Fruit fly (Drosophila melanogaster) whole organism, embryonic: ENCODE results near the gene CG15429.

Experiments used
- CG11560 ChIP-seq: fragments of 200-800 bp; sonication (Bioruptor generic); IDR thresholded peaks from 3 replicates; pipeline ENCODE4 v1.3.6; 2022; ENCODE audit warnings: missing biosample characterization, missing genetic modification characterization
- CG11723 ChIP-seq: fragments of 200-800 bp; sonication (Bioruptor generic); optimal IDR thresholded peaks from 2 replicates; lab custom pipeline; 2017; ENCODE audit warnings: missing biosample characterization, mild to moderate bottlenecking, missing genetic modification characterization
- CG14667 ChIP-seq: fragments of 200-800 bp; sonication (Bioruptor generic); IDR thresholded peaks from 2 replicates; pipeline ENCODE4 v1.3.6; 2022; ENCODE audit warnings: missing biosample characterization, missing genetic modification characterization
- CG1602 ChIP-seq: fragments of 200-800 bp; sonication (Bioruptor generic); optimal IDR thresholded peaks from 3 replicates; lab custom pipeline; 2016; ENCODE audit warnings: missing biosample characterization, missing genetic modification characterization
- CG16813 ChIP-seq: fragments of 200-800 bp; sonication (Bioruptor generic); IDR thresholded peaks from 3 replicates; pipeline ENCODE4 v1.3.6; 2022; ENCODE audit warnings: missing biosample characterization, missing genetic modification characterization; ENCODE audit not compliant: partially characterized antibody
- CG16863 ChIP-seq: fragments of 200-800 bp; sonication (Bioruptor generic); optimal IDR thresholded peaks from 3 replicates; lab custom pipeline; 2016; ENCODE audit warnings: missing biosample characterization, missing genetic modification characterization
- CG17359 ChIP-seq: fragments of 200-800 bp; sonication (Bioruptor generic); optimal IDR thresholded peaks from 3 replicates; lab custom pipeline; 2018; ENCODE audit warnings: missing biosample characterization, mild to moderate bottlenecking, missing genetic modification characterization, moderate library complexity
- CG1792 ChIP-seq: fragments of 200-800 bp; sonication (Bioruptor generic); optimal IDR thresholded peaks from 2 replicates; lab custom pipeline; 2016; ENCODE audit warnings: missing biosample characterization, missing genetic modification characterization
- CG2202 ChIP-seq: fragments of 200-800 bp; sonication (Bioruptor generic); optimal IDR thresholded peaks from 2 replicates; lab custom pipeline; 2018; ENCODE audit warnings: missing biosample characterization, mild to moderate bottlenecking, missing genetic modification characterization
- CG3065 ChIP-seq: fragments of 200-800 bp; sonication (Bioruptor generic); optimal IDR thresholded peaks from 2 replicates; lab custom pipeline; 2016; ENCODE audit warnings: missing biosample characterization, missing genetic modification characterization
- CG3847 ChIP-seq: fragments of 200-800 bp; sonication (Bioruptor generic); IDR thresholded peaks from 2 replicates; pipeline ENCODE4 v1.3.6; 2022; ENCODE audit warnings: missing biosample characterization, missing genetic modification characterization
- CG4282 ChIP-seq: fragments of 200-800 bp; sonication (Bioruptor generic); optimal IDR thresholded peaks from 2 replicates; lab custom pipeline; 2016; ENCODE audit warnings: missing biosample characterization, missing genetic modification characterization
- CG4707 ChIP-seq: fragments of 200-800 bp; sonication (Bioruptor generic); optimal IDR thresholded peaks from 2 replicates; lab custom pipeline; 2018; ENCODE audit warnings: missing biosample characterization, mild to moderate bottlenecking, missing genetic modification characterization, moderate library complexity
- CG6254 ChIP-seq: fragments of 200-800 bp; sonication (Bioruptor generic); optimal IDR thresholded peaks from 3 replicates; lab custom pipeline; 2017; ENCODE audit warnings: mild to moderate bottlenecking, missing biosample characterization, missing genetic modification reagents, missing genetic modification characterization
- CG6272 ChIP-seq: fragments of 200-800 bp; sonication (Bioruptor generic); IDR thresholded peaks from 2 replicates; pipeline ENCODE4 v1.3.6; 2022; ENCODE audit warnings: missing biosample characterization, missing genetic modification characterization
- CG7556 ChIP-seq: fragments of 200-800 bp; sonication (Bioruptor generic); optimal IDR thresholded peaks from 2 replicates; lab custom pipeline; 2017; ENCODE audit warnings: missing biosample characterization, mild to moderate bottlenecking, missing genetic modification characterization
- CG9727 ChIP-seq: fragments of 200-800 bp; sonication (Bioruptor generic); optimal IDR thresholded peaks from 3 replicates; lab custom pipeline; 2017; ENCODE audit warnings: missing biosample characterization, mild to moderate bottlenecking, missing genetic modification characterization
- Deaf1 ChIP-seq: fragments of 200-800 bp; optimal IDR thresholded peaks from 3 replicates; lab custom pipeline; 2019; ENCODE audit warnings: missing biosample characterization, mild to moderate bottlenecking, missing genetic modification characterization, moderate library complexity
- Ets97D ChIP-seq: fragments of 200-800 bp; sonication (Bioruptor generic); optimal IDR thresholded peaks from 3 replicates; lab custom pipeline; 2016; ENCODE audit warnings: missing biosample characterization, missing genetic modification characterization
- HmgZ ChIP-seq: fragments of 200-800 bp; sonication (Bioruptor generic); optimal IDR thresholded peaks from 2 replicates; lab custom pipeline; 2018; ENCODE audit warnings: missing biosample characterization, mild to moderate bottlenecking, missing genetic modification characterization
- Hr3 ChIP-seq: fragments of 200-800 bp; sonication (Bioruptor generic); optimal IDR thresholded peaks from 3 replicates; lab custom pipeline; 2016; ENCODE audit warnings: missing biosample characterization, missing genetic modification characterization
- Hr51 ChIP-seq, 2 experiments: fragments of 200-800 bp; sonication (Bioruptor generic); optimal IDR thresholded peaks; 2 replicates in 1 of 2; 3 replicates in 1 of 2; lab custom pipeline; 2016 to 2018; ENCODE audit warnings: missing biosample characterization in 2 of 2, missing genetic modification characterization in 2 of 2, mild to moderate bottlenecking in 1 of 2, moderate library complexity in 1 of 2
- Scr ChIP-seq: fragments of 200-800 bp; sonication (Bioruptor generic); IDR thresholded peaks from 2 replicates; pipeline ENCODE4 v1.3.6; 2022; ENCODE audit warnings: missing biosample characterization, missing genetic modification characterization; ENCODE audit not compliant: partially characterized antibody
- Side ChIP-seq: fragments of 200-800 bp; sonication (Bioruptor generic); optimal IDR thresholded peaks from 2 replicates; lab custom pipeline; 2016; ENCODE audit warnings: missing biosample characterization, missing genetic modification characterization
- Xbp1 ChIP-seq: fragments of 200-800 bp; sonication (Bioruptor generic); optimal IDR thresholded peaks from 3 replicates; lab custom pipeline; 2016; ENCODE audit warnings: missing biosample characterization, mild to moderate bottlenecking, missing genetic modification characterization
- Xrp1 ChIP-seq: fragments of 200-800 bp; sonication (Bioruptor generic); IDR thresholded peaks from 2 replicates; pipeline ENCODE4 v1.3.6; 2022; ENCODE audit warnings: missing biosample characterization, missing genetic modification characterization
- amos ChIP-seq: fragments of 200-800 bp; sonication (Bioruptor generic); IDR thresholded peaks from 2 replicates; pipeline ENCODE4 v1.3.6; 2022; ENCODE audit warnings: missing biosample characterization, missing genetic modification characterization; ENCODE audit not compliant: partially characterized antibody
- ase ChIP-seq: fragments of 200-800 bp; sonication (Bioruptor generic); IDR thresholded peaks from 3 replicates; pipeline ENCODE4 v1.3.6; 2022; ENCODE audit warnings: missing biosample characterization, missing genetic modification characterization
- ato ChIP-seq: fragments of 200-800 bp; sonication (Bioruptor generic); IDR thresholded peaks from 2 replicates; pipeline ENCODE4 v1.3.6; 2022; ENCODE audit warnings: missing biosample characterization, missing genetic modification characterization; ENCODE audit not compliant: partially characterized antibody
- bcd ChIP-seq: fragments of 200-800 bp; sonication (Bioruptor generic); optimal IDR thresholded peaks from 2 replicates; lab custom pipeline; 2017; ENCODE audit warnings: missing biosample characterization, mild to moderate bottlenecking, missing genetic modification characterization
- bsh ChIP-seq, 2 experiments: fragments of 200-800 bp; sonication (Bioruptor generic); optimal IDR thresholded peaks; 2 replicates each; lab custom pipeline; 2017 to 2018; ENCODE audit warnings: mild to moderate bottlenecking in 2 of 2, missing biosample characterization in 2 of 2, missing genetic modification characterization in 2 of 2, moderate library complexity in 1 of 2
- caup ChIP-seq: fragments of 200-800 bp; sonication (Bioruptor generic); optimal IDR thresholded peaks from 3 replicates; lab custom pipeline; 2017; ENCODE audit warnings: missing biosample characterization, mild to moderate bottlenecking, missing genetic modification characterization, moderate library complexity; ENCODE audit not compliant: severe bottlenecking
- chinmo ChIP-seq: fragments of 200-800 bp; sonication (Bioruptor generic); IDR thresholded peaks from 4 replicates; pipeline ENCODE4 v1.3.6; 2022; ENCODE audit warnings: missing biosample characterization, missing genetic modification characterization; ENCODE audit not compliant: partially characterized antibody
- danr ChIP-seq: fragments of 200-800 bp; sonication (Bioruptor generic); IDR thresholded peaks from 2 replicates; pipeline ENCODE4 v1.3.6; 2022; ENCODE audit warnings: missing biosample characterization, missing genetic modification characterization
- esg ChIP-seq: fragments of 200-800 bp; sonication (Bioruptor generic); conservative IDR thresholded peaks from 2 replicates; pipeline ENCODE4 v1.3.6; 2022; ENCODE audit warnings: missing biosample characterization, missing genetic modification characterization
- fd3F ChIP-seq: fragments of 200-800 bp; sonication (Bioruptor generic); optimal IDR thresholded peaks from 2 replicates; lab custom pipeline; 2018; ENCODE audit warnings: missing biosample characterization, mild to moderate bottlenecking, missing genetic modification characterization, moderate library complexity
- her ChIP-seq: fragments of 200-800 bp; sonication (Bioruptor generic); optimal IDR thresholded peaks from 2 replicates; lab custom pipeline; 2016; ENCODE audit warnings: missing biosample characterization, missing genetic modification characterization
- inv ChIP-seq: fragments of 200-800 bp; sonication (Bioruptor generic); IDR thresholded peaks from 2 replicates; pipeline ENCODE4 v1.3.6; 2022; ENCODE audit warnings: missing biosample characterization, missing genetic modification characterization; ENCODE audit not compliant: partially characterized antibody
- jing ChIP-seq: fragments of 200-800 bp; sonication (Bioruptor generic); optimal IDR thresholded peaks from 2 replicates; lab custom pipeline; 2018; ENCODE audit warnings: missing biosample characterization, mild to moderate bottlenecking, missing genetic modification characterization
- kni ChIP-seq: fragments of 200-800 bp; sonication (Bioruptor generic); optimal IDR thresholded peaks from 3 replicates; lab custom pipeline; 2017; ENCODE audit warnings: mild to moderate bottlenecking, missing biosample characterization, missing genetic modification reagents, missing genetic modification characterization
- onecut ChIP-seq: fragments of 200-800 bp; sonication (Bioruptor generic); IDR thresholded peaks from 2 replicates; pipeline ENCODE4 v1.3.6; 2022; ENCODE audit warnings: missing biosample characterization, missing genetic modification characterization
- phol ChIP-seq: fragments of 200-800 bp; sonication (Bioruptor generic); optimal IDR thresholded peaks from 3 replicates; lab custom pipeline; 2018; ENCODE audit warnings: missing biosample characterization, mild to moderate bottlenecking, missing genetic modification characterization, moderate library complexity
- row ChIP-seq: fragments of 200-800 bp; sonication (Bioruptor generic); IDR thresholded peaks from 3 replicates; pipeline ENCODE4 v1.3.6; 2022; ENCODE audit warnings: missing biosample characterization, missing genetic modification characterization
- sens ChIP-seq: fragments of 200-800 bp; sonication (Bioruptor generic); peaks from one replicate; lab custom pipeline; 2016; ENCODE audit warnings: missing biosample characterization, missing genetic modification characterization
- seq ChIP-seq: fragments of 200-800 bp; sonication (Bioruptor generic); IDR thresholded peaks from 2 replicates; pipeline ENCODE4 v1.3.6; 2022; ENCODE audit warnings: missing biosample characterization, missing genetic modification characterization
- sna ChIP-seq: fragments of 200-800 bp; sonication (Bioruptor generic); IDR thresholded peaks from 2 replicates; pipeline ENCODE4 v1.3.6; 2022; ENCODE audit warnings: missing biosample characterization, missing genetic modification characterization; ENCODE audit not compliant: partially characterized antibody
- tll ChIP-seq, 2 experiments: fragments of 200-800 bp in 1 of 2; fragments of >200 bp in 1 of 2; sonication (Bioruptor generic) in 1 of 2; optimal IDR thresholded peaks; 2 replicates each; lab custom pipeline; 2017 to 2019; ENCODE audit warnings: missing biosample characterization in 2 of 2, missing genetic modification characterization in 2 of 2, mild to moderate bottlenecking in 1 of 2, moderate library complexity in 1 of 2
- wdn ChIP-seq: fragments of 200-800 bp; sonication (Bioruptor generic); IDR thresholded peaks from 2 replicates; pipeline ENCODE4 v1.3.6; 2022; ENCODE audit warnings: missing biosample characterization, missing genetic modification characterization

The CG15429 gene

dm6 chr2L:4350683-4351324 is 2.0 kb upstream of the CG15429 start (continued):
- no peak for TF ChIP-seq fd3F (GFP tag; lab: Kevin White, UChicago)
- TF ChIP-seq CG9727 (GFP tag; lab: Kevin White, UChicago), result peak; percentile 95
- TF ChIP-seq CG2202 (tag; lab: Kevin White, UChicago), result peak; percentile 64
- peak; percentile 37 for TF ChIP-seq kni (GFP tag; lab: Kevin White, UChicago)
- peak; percentile 49 for TF ChIP-seq CG17359 (tag; lab: Kevin White, UChicago)
- TF ChIP-seq Hr3 (GFP tag; lab: Kevin White, UChicago), result peak; percentile 37
- TF ChIP-seq onecut (GFP tag; lab: Robert Waterston, UW), result peak; percentile 61
- TF ChIP-seq Xrp1 (GFP tag; lab: Robert Waterston, UW), result peak; percentile 93
- TF ChIP-seq wdn (GFP tag; lab: Robert Waterston, UW), result peak; percentile 21; the same call in 1 of the 2 replicates
- TF ChIP-seq her, result peak; percentile 15
- peak; percentile 5 for TF ChIP-seq jing (GFP tag; lab: Kevin White, UChicago)
- no peak for TF ChIP-seq inv (GFP tag; lab: Robert Waterston, UW)
- peak; percentile 4 for TF ChIP-seq Ets97D (GFP tag; lab: Kevin White, UChicago)
- no peak for TF ChIP-seq sna (GFP tag; lab: Robert Waterston, UW)
- peak; percentile 16 for TF ChIP-seq CG4707 (GFP tag; lab: Kevin White, UChicago)
- TF ChIP-seq danr (GFP tag; lab: Robert Waterston, UW), result 0 out of 2 replicates have a peak, but pooled peaks have one; percentile 14
- peak; percentile 43 for TF ChIP-seq bcd (GFP tag; lab: Kevin White, UChicago)
- no peak for TF ChIP-seq Scr (GFP tag; lab: Robert Waterston, UW)
- no peak for TF ChIP-seq CG6272 (GFP tag; lab: Robert Waterston, UW)
- peak; percentile 98 for TF ChIP-seq sens (GFP tag; lab: Kevin White, UChicago)
- TF ChIP-seq CG16813 (GFP tag; lab: Robert Waterston, UW), result no peak
- no peak for TF ChIP-seq chinmo (GFP tag; lab: Robert Waterston, UW)
- no peak for TF ChIP-seq seq
- no peak for TF ChIP-seq ato (GFP tag; lab: Robert Waterston, UW)
- no peak for TF ChIP-seq caup (GFP tag; lab: Kevin White, UChicago)
- TF ChIP-seq CG1792, result no peak
- TF ChIP-seq bsh (GFP tag; optimal IDR thresholded peaks at IDR 0.05; lab: Kevin White, UChicago), result peak in 1 of 2 experiments; percentile 72
- TF ChIP-seq HmgZ (tag; lab: Kevin White, UChicago), result no peak
- TF ChIP-seq CG6254, result peak; percentile 71
- TF ChIP-seq CG16863, result peak; percentile 67
- TF ChIP-seq CG14667 (GFP tag; lab: Robert Waterston, UW), result peak; percentile 54
- 0 out of 2 replicates have a peak, but pooled peaks have one; percentile 20 for TF ChIP-seq CG3847 (GFP tag; lab: Robert Waterston, UW)
- TF ChIP-seq row, result peak; percentile 82
- peak; percentile 11 for TF ChIP-seq Deaf1
- peak; percentile 7 for TF ChIP-seq CG3065 (GFP tag; lab: Kevin White, UChicago)
- peak; percentile 52 for TF ChIP-seq Xbp1 (GFP tag; lab: Kevin White, UChicago)
- TF ChIP-seq CG4282, result no peak
- peak; percentile 71 for TF ChIP-seq CG1602 (GFP tag; lab: Kevin White, UChicago)
- peak; percentile 66 for TF ChIP-seq Side (GFP tag; lab: Kevin White, UChicago)
- peak; percentile 80 for TF ChIP-seq phol
- TF ChIP-seq Hr51 (GFP tag; optimal IDR thresholded peaks at IDR 0.05; lab: Kevin White, UChicago), result peak in 1 of 2 experiments; percentile 61
- no peak for TF ChIP-seq amos (GFP tag; lab: Robert Waterston, UW)
- peak; percentile 71 for TF ChIP-seq CG7556 (GFP tag; lab: Kevin White, UChicago)
- peak; percentile 9 for TF ChIP-seq CG11723
- TF ChIP-seq tll (GFP tag; optimal IDR thresholded peaks at IDR 0.05; lab: Kevin White, UChicago), result peak in 1 of 2 experiments; percentile 41
- no peak for TF ChIP-seq CG11560 (tag; lab: Robert Waterston, UW)
- TF ChIP-seq esg (GFP tag; lab: Robert Waterston, UW), result 0 out of 2 replicates have a peak, but pooled peaks have one; percentile 8
- TF ChIP-seq ase, result no peak
